Worm (Caenorhabditis elegans): Measurements from ENCODE around the gene ZK930.7.

The ZK930.7 gene

DNA sequence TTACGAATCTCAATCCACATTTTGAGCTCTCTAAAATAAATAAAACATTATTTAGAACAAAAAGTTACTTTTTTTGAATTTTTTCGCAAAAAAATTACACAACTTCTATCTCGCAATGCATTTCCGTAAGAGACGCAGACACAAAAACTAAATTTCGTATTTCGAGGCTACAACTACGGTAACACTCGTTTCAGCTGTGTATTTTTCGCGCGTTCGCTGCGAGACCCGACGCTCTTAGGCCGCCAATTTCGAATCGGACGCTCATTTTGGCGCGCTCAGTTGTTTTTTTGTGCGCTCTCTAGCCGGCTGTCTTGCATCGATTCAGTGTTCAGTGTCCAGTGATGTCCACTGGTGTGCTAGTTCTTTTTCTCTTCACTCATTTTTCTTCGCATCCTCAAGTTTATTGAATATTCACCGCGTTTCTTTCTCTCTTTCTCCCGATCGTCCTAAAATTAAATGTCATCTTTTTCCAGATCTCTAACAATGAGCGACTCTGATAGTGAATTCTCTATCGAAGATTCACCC is 39.7 kb upstream of the ZK930.7 start, which contains the start of the genes npp-3 and top-2 (continued):
- TF ChIP-seq nhr-76 (tag; optimal IDR thresholded peaks at IDR 0.05) (peak; percentile 36), nhr-28 (tag; optimal IDR thresholded peaks at IDR 0.05) (no peak), hlh-17 (GFP tag; optimal IDR thresholded peaks at IDR 0.05; ENCODE audit: borderline replicate concordance) (no peak), snpc-4 (tag; optimal IDR thresholded peaks at IDR 0.05) (peak; percentile 79), nhr-90 (tag; optimal IDR thresholded peaks at IDR 0.05; ENCODE audit: poor library complexity) (peak; percentile 90), pqm-1 (tag; optimal IDR thresholded peaks at IDR 0.05) (no peak), dsc-1 (tag; optimal IDR thresholded peaks at IDR 0.05) (peak; percentile 93), lsy-2 (tag; optimal IDR thresholded peaks at IDR 0.05) (peak; percentile 99 to 100), nhr-84 (tag; optimal IDR thresholded peaks at IDR 0.05) (no peak), unc-30 (tag; optimal IDR thresholded peaks at IDR 0.05) (no peak), aha-1 (tag; optimal IDR thresholded peaks at IDR 0.05) (peak; percentile 71), lin-13 (GFP tag; optimal IDR thresholded peaks at IDR 0.05) (peak; percentile 95), C34B4.2 (tag; optimal IDR thresholded peaks at IDR 0.05) (peak; percentile 17), mef-2 (tag; optimal IDR thresholded peaks at IDR 0.05) (peak; percentile 83), efl-3 (GFP tag; optimal IDR thresholded peaks at IDR 0.05) (no peak), fkh-8 (tag; optimal IDR thresholded peaks at IDR 0.05) (peak; percentile 95), nhr-11 (tag; optimal IDR thresholded peaks at IDR 0.05) (peak; percentile 93), aly-2 (tag; optimal IDR thresholded peaks at IDR 0.05) (peak; percentile 78), nhr-71 (tag; optimal IDR thresholded peaks at IDR 0.05) (peak; percentile 97), tlp-1 (tag; optimal IDR thresholded peaks at IDR 0.05) (no peak), lin-15B (tag; optimal IDR thresholded peaks at IDR 0.05) (peak; percentile 94), efl-1 (optimal IDR thresholded peaks at IDR 0.05) (peak; percentile 98 to 99), efl-1 (GFP tag; optimal IDR thresholded peaks at IDR 0.05 in 1 of 2) (peak; percentile 99 to 100), nhr-77 (tag; optimal IDR thresholded peaks at IDR 0.05) (peak; percentile 92), fkh-10 (GFP tag; optimal IDR thresholded peaks at IDR 0.05) (peak; percentile 92), swsn-7 (tag; optimal IDR thresholded peaks at IDR 0.05) (peak; percentile 94), ceh-90 (tag; optimal IDR thresholded peaks at IDR 0.05) (no peak), fos-1 (tag; optimal IDR thresholded peaks at IDR 0.05) (peak; percentile 91), unc-86 (tag; optimal IDR thresholded peaks at IDR 0.05) (peak; percentile 95), unc-130 (tag; optimal IDR thresholded peaks at IDR 0.05) (peak; percentile 94), C04F5.9 (tag; optimal IDR thresholded peaks at IDR 0.05) (peak; percentile 89), pag-3 (tag; optimal IDR thresholded peaks at IDR 0.05; ENCODE audit: borderline replicate concordance, insufficient read depth) (no peak), mep-1 (tag; optimal IDR thresholded peaks at IDR 0.05) (no peak), mdl-1 (tag; optimal IDR thresholded peaks at IDR 0.05) (peak in 1 of 2 experiments; percentile 83), nhr-20 (tag; optimal IDR thresholded peaks at IDR 0.05) (peak; percentile 92), ceh-82 (tag; optimal IDR thresholded peaks at IDR 0.05) (peak; percentile 85 to 97 (median 89)), lir-3 (tag; optimal IDR thresholded peaks at IDR 0.05; ENCODE audit: poor library complexity) (peak; percentile 85), lin-14 (GFP tag; optimal IDR thresholded peaks at IDR 0.05) (peak; percentile 94), nhr-12 (tag; optimal IDR thresholded peaks at IDR 0.05) (no peak), nhr-47 (tag; optimal IDR thresholded peaks at IDR 0.05) (peak; percentile 97), Y116A8C.19 (tag; optimal IDR thresholded peaks at IDR 0.05; ENCODE audit: borderline replicate concordance) (no peak), isw-1 (GFP tag; IDR thresholded peaks at IDR 0.05) (peak; percentile 97), sptf-1 (tag; optimal IDR thresholded peaks at IDR 0.05) (no peak), xbp-1 (tag; optimal IDR thresholded peaks at IDR 0.05) (peak; percentile 93), egl-27 (tag; optimal IDR thresholded peaks at IDR 0.05) (peak; percentile 3 to 22), blmp-1 (tag; optimal IDR thresholded peaks at IDR 0.05) (no peak), zag-1 (tag; optimal IDR thresholded peaks at IDR 0.05) (no peak), ceh-8 (GFP tag; optimal IDR thresholded peaks at IDR 0.05) (peak; percentile 86), hlh-4 (tag; optimal IDR thresholded peaks at IDR 0.05) (no peak), skn-1 (tag; optimal IDR thresholded peaks at IDR 0.05) (peak; percentile 94), nhr-19 (GFP tag; conservative IDR thresholded peaks at IDR 0.05) (peak; percentile 94), elt-3 (tag; optimal IDR thresholded peaks at IDR 0.05) (peak in 4 of 6 experiments; percentile 2 to 93 (median 68)), ces-1 (GFP tag; optimal IDR thresholded peaks at IDR 0.05) (no peak)

Measured in whole organism, L1 larva.